Worm (Caenorhabditis elegans) whole organism, L3 larva: ENCODE results near the gene repo-1.

Experiments
- ceh-16 ChIP-seq: sonication (generic microtip); optimal IDR thresholded peaks from 2 replicates; lab custom pipeline; 2017; ENCODE audit warnings: missing biosample characterization, missing genetic modification characterization
- fkh-10 ChIP-seq: sonication (generic microtip); optimal IDR thresholded peaks from 2 replicates; lab custom pipeline; 2017; ENCODE audit warnings: missing biosample characterization, missing genetic modification reagents, missing genetic modification characterization
- fos-1 ChIP-seq: fragments of 150-350 bp; optimal IDR thresholded peaks from 2 replicates; lab custom pipeline; 2014; ENCODE audit warnings: missing biosample characterization, missing genetic modification characterization
- mdl-1 ChIP-seq: fragments of 150-350 bp; optimal IDR thresholded peaks from 2 replicates; lab custom pipeline; 2014; ENCODE audit warnings: missing biosample characterization, missing genetic modification characterization
- nhr-11 ChIP-seq: fragments of 150-350 bp; optimal IDR thresholded peaks from 2 replicates; lab custom pipeline; 2014; ENCODE audit warnings: missing biosample characterization, missing genetic modification characterization
- ztf-4 ChIP-seq: fragments of 150-350 bp; optimal IDR thresholded peaks from 2 replicates; lab custom pipeline; 2014; ENCODE audit warnings: missing biosample characterization, missing genetic modification characterization

DNA sequence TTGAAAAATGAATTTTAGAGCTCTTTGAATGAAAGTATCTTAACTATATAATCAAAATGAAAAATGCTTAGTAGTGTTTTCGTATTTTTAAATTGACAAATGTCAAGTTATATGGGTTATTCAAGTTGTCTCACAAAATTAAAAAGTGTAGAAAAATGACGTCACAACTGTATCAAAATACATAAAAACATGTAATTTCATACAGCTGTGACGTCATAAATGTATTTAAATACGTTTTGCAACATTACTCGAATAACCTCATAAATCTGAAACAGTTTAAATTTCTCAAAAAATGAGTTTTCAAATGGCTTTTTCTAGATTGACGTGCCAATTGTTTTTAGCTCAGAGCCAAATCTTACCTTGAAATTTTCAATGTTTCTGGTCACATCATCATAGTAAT, 25.5 kb downstream of the repo-1 start:
- TF ChIP-seq fos-1 (tag; lab: Kevin White, UChicago) = no peak
- no peak for TF ChIP-seq ceh-16 (tag; lab: Kevin White, UChicago)
- no peak for TF ChIP-seq fkh-10 (GFP tag; lab: Kevin White, UChicago)
- no peak for TF ChIP-seq mdl-1
- TF ChIP-seq nhr-11 (tag; lab: Kevin White, UChicago) = no peak
- TF ChIP-seq ztf-4 (tag; lab: Kevin White, UChicago) = no peak
